Fruit fly (Drosophila melanogaster) whole organism, pupa: ENCODE measurements around the gene CG5510.

Experiments
- CG4496 ChIP-seq: fragments of 200-800 bp; sonication (Bioruptor generic); IDR thresholded peaks from 3 replicates; pipeline ENCODE4 v1.3.6; 2022; ENCODE audit warnings: missing biosample characterization, missing genetic modification characterization
- Pif1A ChIP-seq: fragments of 200-800 bp; sonication (Bioruptor generic); optimal IDR thresholded peaks from 3 replicates; lab custom pipeline; 2016; ENCODE audit warnings: missing biosample characterization, missing genetic modification characterization
- gl ChIP-seq: fragments of 200-800 bp; sonication (Bioruptor generic); optimal IDR thresholded peaks from 2 replicates; lab custom pipeline; 2018; ENCODE audit warnings: missing biosample characterization, mild to moderate bottlenecking, missing genetic modification characterization

- TF ChIP-seq gl (tag; lab: Kevin White, UChicago): no peak
- TF ChIP-seq Pif1A: no peak
- TF ChIP-seq CG4496 (GFP tag; lab: Robert Waterston, UW): no peak
These were observed 6.4 kb downstream of the CG5510 start, which contains the start of gene mRpS24 for dm6 chr3R:24162774-24163555.
